Fruit fly (Drosophila melanogaster) whole organism, embryonic: ENCODE measurements around the gene Sgp.

Experiments used
- BEAF-32 ChIP-seq: fragments of 200-800 bp; sonication (Bioruptor generic); optimal IDR thresholded peaks from 3 replicates; lab custom pipeline; 2017; ENCODE audit warnings: missing biosample characterization, missing genetic modification characterization, mild to moderate bottlenecking, moderate library complexity, missing genetic modification reagents
- CG10462 ChIP-seq: fragments of 200-800 bp; sonication (Bioruptor generic); optimal IDR thresholded peaks from 2 replicates; lab custom pipeline; 2016; ENCODE audit warnings: missing biosample characterization, missing genetic modification characterization
- CG11696 ChIP-seq: fragments of 200-800 bp; sonication (Bioruptor generic); IDR thresholded peaks from 2 replicates; pipeline ENCODE4 v1.3.6; 2022; ENCODE audit warnings: missing biosample characterization, missing genetic modification characterization
- CG12104 ChIP-seq: fragments of 200-800 bp; sonication (Bioruptor generic); optimal IDR thresholded peaks from 3 replicates; lab custom pipeline; 2016; ENCODE audit warnings: missing biosample characterization, missing genetic modification characterization
- CG12155 ChIP-seq: fragments of 200-800 bp; sonication (Bioruptor generic); optimal IDR thresholded peaks from 3 replicates; lab custom pipeline; 2016; ENCODE audit warnings: missing biosample characterization, missing genetic modification characterization
- CG12219 ChIP-seq: fragments of 200-800 bp; sonication (Bioruptor generic); optimal IDR thresholded peaks from 3 replicates; lab custom pipeline; 2018; ENCODE audit warnings: missing biosample characterization, mild to moderate bottlenecking, missing genetic modification characterization
- CG13296 ChIP-seq: fragments of 200-800 bp; sonication (Bioruptor generic); optimal IDR thresholded peaks from 3 replicates; lab custom pipeline; 2018; ENCODE audit warnings: missing biosample characterization, mild to moderate bottlenecking, missing genetic modification characterization
- CG15479 ChIP-seq: fragments of 200-800 bp; sonication (Bioruptor generic); optimal IDR thresholded peaks from 3 replicates; lab custom pipeline; 2019; ENCODE audit warnings: missing biosample characterization, mild to moderate bottlenecking, missing genetic modification characterization, moderate library complexity
- CG16863 ChIP-seq: fragments of 200-800 bp; sonication (Bioruptor generic); optimal IDR thresholded peaks from 3 replicates; lab custom pipeline; 2016; ENCODE audit warnings: missing biosample characterization, missing genetic modification characterization
- CG17186 ChIP-seq: fragments of 200-800 bp; sonication (Bioruptor generic); optimal IDR thresholded peaks from 3 replicates; lab custom pipeline; 2017; ENCODE audit warnings: missing biosample characterization, missing genetic modification reagents, missing genetic modification characterization
- CG17802 ChIP-seq: fragments of 200-800 bp; sonication (Bioruptor generic); optimal IDR thresholded peaks from 2 replicates; lab custom pipeline; 2018; ENCODE audit warnings: missing biosample characterization, mild to moderate bottlenecking, missing genetic modification characterization, moderate library complexity
- CG17829 ChIP-seq: fragments of 200-800 bp; optimal IDR thresholded peaks from 2 replicates; lab custom pipeline; 2019; ENCODE audit warnings: missing biosample characterization, mild to moderate bottlenecking, missing genetic modification characterization, moderate library complexity
- CG18262 ChIP-seq: fragments of 200-800 bp; optimal IDR thresholded peaks from 3 replicates; lab custom pipeline; 2019; ENCODE audit warnings: missing biosample characterization, mild to moderate bottlenecking, missing genetic modification characterization, moderate library complexity
- CG2875 ChIP-seq: fragments of 200-800 bp; sonication (Bioruptor generic); optimal IDR thresholded peaks from 2 replicates; lab custom pipeline; 2017; ENCODE audit warnings: missing biosample characterization, mild to moderate bottlenecking, missing genetic modification characterization, missing genetic modification reagents
- CG3065 ChIP-seq: fragments of 200-800 bp; sonication (Bioruptor generic); optimal IDR thresholded peaks from 2 replicates; lab custom pipeline; 2016; ENCODE audit warnings: missing biosample characterization, missing genetic modification characterization
- CG4360 ChIP-seq: fragments of 200-800 bp; sonication (Bioruptor generic); IDR thresholded peaks from 2 replicates; pipeline ENCODE4 v1.3.6; 2022; ENCODE audit warnings: missing biosample characterization, missing genetic modification characterization
- CG6683 ChIP-seq: fragments of 200-800 bp; sonication (Bioruptor generic); optimal IDR thresholded peaks from 2 replicates; lab custom pipeline; 2017; ENCODE audit warnings: missing biosample characterization, mild to moderate bottlenecking, missing genetic modification characterization, missing genetic modification reagents
- CG7839 ChIP-seq: fragments of 200-800 bp; sonication (Bioruptor generic); optimal IDR thresholded peaks from 3 replicates; lab custom pipeline; 2018; ENCODE audit warnings: missing biosample characterization, mild to moderate bottlenecking, missing genetic modification characterization, moderate library complexity
- CG7928 ChIP-seq: fragments of 200-800 bp; sonication (Bioruptor generic); optimal IDR thresholded peaks from 2 replicates; lab custom pipeline; 2017; ENCODE audit warnings: missing biosample characterization, mild to moderate bottlenecking, missing genetic modification characterization
- Chrac-16 ChIP-seq: fragments of 200-800 bp; sonication (Bioruptor generic); optimal IDR thresholded peaks from 3 replicates; lab custom pipeline; 2016; ENCODE audit warnings: missing biosample characterization, missing genetic modification characterization
- D19A ChIP-seq: fragments of 200-800 bp; optimal IDR thresholded peaks from 3 replicates; lab custom pipeline; 2019; ENCODE audit warnings: missing biosample characterization, mild to moderate bottlenecking, missing genetic modification characterization, moderate library complexity
- Drgx ChIP-seq: fragments of 200-800 bp; sonication (Bioruptor generic); IDR thresholded peaks from 2 replicates; pipeline ENCODE4 v1.3.6; 2022; ENCODE audit warnings: missing biosample characterization, missing genetic modification characterization
- Gsc ChIP-seq: fragments of 200-800 bp; sonication (Bioruptor generic); IDR thresholded peaks from 2 replicates; pipeline ENCODE4 v1.3.6; 2022; ENCODE audit warnings: missing biosample characterization, missing genetic modification characterization
- Hmr ChIP-seq: fragments of 200-800 bp; sonication (Bioruptor generic); optimal IDR thresholded peaks from 3 replicates; lab custom pipeline; 2017; ENCODE audit warnings: mild to moderate bottlenecking, missing biosample characterization, missing genetic modification reagents, missing genetic modification characterization
- Hmx ChIP-seq: fragments of 200-800 bp; sonication (Bioruptor generic); optimal IDR thresholded peaks from 2 replicates; lab custom pipeline; 2016; ENCODE audit warnings: missing biosample characterization, missing genetic modification characterization
- Hr78 ChIP-seq, 2 experiments: fragments of 200-800 bp in 1 of 2; fragments of >200 bp in 1 of 2; sonication (Bioruptor generic) in 1 of 2; optimal IDR thresholded peaks; 2 replicates each; lab custom pipeline; 2017 to 2019; ENCODE audit warnings: missing biosample characterization in 2 of 2, missing genetic modification characterization in 2 of 2, mild to moderate bottlenecking in 1 of 2, moderate library complexity in 1 of 2
- NK7.1 ChIP-seq: fragments of 200-800 bp; sonication (Bioruptor generic); optimal IDR thresholded peaks from 3 replicates; lab custom pipeline; 2016; ENCODE audit warnings: missing biosample characterization, missing genetic modification characterization
- Rx ChIP-seq: fragments of 200-800 bp; sonication (Bioruptor generic); IDR thresholded peaks from 2 replicates; pipeline ENCODE4 v1.3.6; 2022; ENCODE audit warnings: missing biosample characterization, missing genetic modification characterization
- aop ChIP-seq: fragments of 200-800 bp; sonication (Bioruptor generic); IDR thresholded peaks from 2 replicates; pipeline ENCODE4 v1.3.6; 2022; ENCODE audit warnings: missing biosample characterization, missing genetic modification characterization
- ash1 ChIP-seq: fragments of 200-800 bp; sonication (Bioruptor generic); optimal IDR thresholded peaks from 2 replicates; lab custom pipeline; 2018; ENCODE audit warnings: missing biosample characterization, mild to moderate bottlenecking, missing genetic modification characterization
- az2 ChIP-seq: fragments of 200-800 bp; sonication (Bioruptor generic); optimal IDR thresholded peaks from 3 replicates; lab custom pipeline; 2016; ENCODE audit warnings: missing biosample characterization, missing genetic modification characterization
- dan ChIP-seq: fragments of 200-800 bp; sonication (Bioruptor generic); IDR thresholded peaks from 2 replicates; pipeline ENCODE4 v1.3.6; 2022; ENCODE audit warnings: missing biosample characterization, missing genetic modification characterization
- ems ChIP-seq: fragments of 200-800 bp; sonication (Bioruptor generic); optimal IDR thresholded peaks from 3 replicates; lab custom pipeline; 2016; ENCODE audit warnings: missing biosample characterization, missing genetic modification characterization
- esg ChIP-seq: fragments of 200-800 bp; sonication (Bioruptor generic); conservative IDR thresholded peaks from 2 replicates; pipeline ENCODE4 v1.3.6; 2022; ENCODE audit warnings: missing biosample characterization, missing genetic modification characterization
- gcm ChIP-seq: fragments of 200-800 bp; sonication (Bioruptor generic); optimal IDR thresholded peaks from 2 replicates; lab custom pipeline; 2019; ENCODE audit warnings: missing biosample characterization, mild to moderate bottlenecking, missing genetic modification characterization, moderate library complexity
- gfzf ChIP-seq: fragments of 200-800 bp; sonication (Bioruptor generic); optimal IDR thresholded peaks from 2 replicates; lab custom pipeline; 2016; ENCODE audit warnings: missing biosample characterization, mild to moderate bottlenecking, missing genetic modification characterization, moderate library complexity
- hbn ChIP-seq: fragments of 200-800 bp; sonication (Bioruptor generic); IDR thresholded peaks from 2 replicates; pipeline ENCODE4 v1.3.6; 2022; ENCODE audit warnings: missing biosample characterization, missing genetic modification characterization; ENCODE audit not compliant: partially characterized antibody
- jigr1 ChIP-seq: fragments of 200-800 bp; sonication (Bioruptor generic); IDR thresholded peaks from 3 replicates; pipeline ENCODE4 v1.3.6; 2022; ENCODE audit warnings: missing biosample characterization, missing genetic modification characterization
- knrl ChIP-seq: fragments of 200-800 bp; sonication (Bioruptor generic); IDR thresholded peaks from 3 replicates; pipeline ENCODE4 v1.3.6; 2022; ENCODE audit warnings: missing biosample characterization, missing genetic modification characterization; ENCODE audit not compliant: partially characterized antibody
- lola ChIP-seq, 3 experiments: fragments of >200 bp in 2 of 3; fragments of 200-800 bp in 1 of 3; sonication (Bioruptor generic) in 1 of 3; optimal IDR thresholded peaks; 2 replicates each; lab custom pipeline; 2017 to 2019; ENCODE audit warnings: missing biosample characterization in 3 of 3, missing genetic modification characterization in 3 of 3, mild to moderate bottlenecking in 1 of 3, moderate library complexity in 1 of 3
- mam ChIP-seq: fragments of 200-800 bp; sonication (Bioruptor generic); optimal IDR thresholded peaks from 3 replicates; lab custom pipeline; 2016; ENCODE audit warnings: missing biosample characterization, missing genetic modification characterization
- nmo ChIP-seq: fragments of 200-800 bp; sonication (Bioruptor generic); optimal IDR thresholded peaks from 2 replicates; lab custom pipeline; 2018; ENCODE audit warnings: missing biosample characterization, mild to moderate bottlenecking, missing genetic modification characterization, moderate library complexity
- pzg ChIP-seq: fragments of 200-800 bp; sonication (Bioruptor generic); optimal IDR thresholded peaks from 3 replicates; lab custom pipeline; 2018; ENCODE audit warnings: missing biosample characterization, mild to moderate bottlenecking, missing genetic modification characterization, moderate library complexity
- row ChIP-seq: fragments of 200-800 bp; sonication (Bioruptor generic); IDR thresholded peaks from 3 replicates; pipeline ENCODE4 v1.3.6; 2022; ENCODE audit warnings: missing biosample characterization, missing genetic modification characterization
- run ChIP-seq: fragments of 200-800 bp; sonication (Bioruptor generic); optimal IDR thresholded peaks from 3 replicates; lab custom pipeline; 2018; ENCODE audit warnings: missing biosample characterization, mild to moderate bottlenecking, missing genetic modification characterization
- salm ChIP-seq: fragments of 200-800 bp; sonication (Bioruptor generic); optimal IDR thresholded peaks from 2 replicates; lab custom pipeline; 2018; ENCODE audit warnings: missing biosample characterization, mild to moderate bottlenecking, missing genetic modification characterization
- sc ChIP-seq, 3 experiments: fragments of >200 bp in 2 of 3; fragments of 200-800 bp in 1 of 3; sonication (Bioruptor generic) in 1 of 3; optimal IDR thresholded peaks; 2 replicates in 2 of 3; 3 replicates in 1 of 3; lab custom pipeline; 2017; ENCODE audit warnings: mild to moderate bottlenecking in 1 of 3, missing biosample characterization in 1 of 3, missing genetic modification characterization in 1 of 3, missing genetic modification reagents in 1 of 3
- schlank ChIP-seq: fragments of 200-800 bp; sonication (Bioruptor generic); optimal IDR thresholded peaks from 2 replicates; lab custom pipeline; 2018; ENCODE audit warnings: missing biosample characterization, mild to moderate bottlenecking, missing genetic modification characterization
- seq ChIP-seq: fragments of 200-800 bp; sonication (Bioruptor generic); IDR thresholded peaks from 2 replicates; pipeline ENCODE4 v1.3.6; 2022; ENCODE audit warnings: missing biosample characterization, missing genetic modification characterization

The Sgp gene

DNA sequence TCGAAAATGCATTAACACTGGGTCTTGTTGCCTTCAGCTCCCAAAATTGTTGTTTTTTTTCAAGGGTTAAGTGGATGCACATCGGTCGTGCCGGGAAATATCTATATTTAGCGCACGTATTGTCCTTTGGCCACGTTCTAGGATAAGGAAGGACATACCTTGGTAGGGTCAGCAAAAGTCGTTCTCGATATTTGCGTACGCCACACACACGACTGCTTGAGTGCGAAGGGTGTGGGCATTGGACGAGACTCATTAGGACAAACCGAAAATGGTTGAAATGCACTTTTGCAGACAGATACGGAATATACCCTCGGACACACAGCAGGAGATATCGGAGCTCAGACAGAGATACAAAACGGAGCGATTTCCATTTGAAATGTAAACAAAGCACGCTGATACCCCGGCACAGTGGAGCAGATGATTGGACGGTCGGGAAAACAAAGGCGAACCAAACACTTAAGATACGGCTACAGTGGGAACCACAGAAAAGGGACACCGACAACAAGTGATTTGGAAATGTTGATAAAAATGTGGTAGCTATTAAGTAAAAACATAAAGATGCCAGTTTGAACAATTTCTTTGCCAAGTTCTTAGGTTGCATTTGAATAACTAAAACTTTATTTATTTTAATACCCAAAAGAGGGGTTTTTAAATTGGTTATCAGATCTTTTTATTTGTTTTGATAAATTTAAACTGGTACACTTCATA is 26.1 kb downstream of the Sgp start (continued):
- TF ChIP-seq gfzf (GFP tag; lab: Kevin White, UChicago) (no peak), CG2875 (GFP tag; lab: Kevin White, UChicago) (no peak), NK7.1 (no peak), BEAF-32 (no peak), knrl (GFP tag; lab: Robert Waterston, UW) (no peak), Rx (GFP tag; lab: Robert Waterston, UW) (no peak), CG12155 (no peak), D19A (tag; lab: Kevin White, UChicago) (peak; percentile 30), ash1 (GFP tag; lab: Kevin White, UChicago) (no peak), CG12104 (GFP tag; lab: Kevin White, UChicago) (no peak), CG17829 (tag; lab: Kevin White, UChicago) (peak; percentile 40), CG11696 (no peak), CG17186 (no peak), CG12219 (GFP tag; lab: Kevin White, UChicago) (no peak), esg (GFP tag; lab: Robert Waterston, UW) (no peak), Hmr (GFP tag; lab: Kevin White, UChicago) (no peak), mam (no peak), Hmx (GFP tag; lab: Kevin White, UChicago) (no peak), Drgx (GFP tag; lab: Robert Waterston, UW) (no peak), CG6683 (GFP tag; lab: Kevin White, UChicago) (no peak), lola (GFP tag; optimal IDR thresholded peaks at IDR 0.05; lab: Kevin White, UChicago) (peak in 1 of 3 experiments; percentile 9), CG7928 (no peak), jigr1 (GFP tag; lab: Robert Waterston, UW) (no peak), CG15479 (GFP tag; lab: Kevin White, UChicago) (peak; percentile 87), CG4360 (no peak), Hr78 (GFP tag; optimal IDR thresholded peaks at IDR 0.05; lab: Kevin White, UChicago) (no peak), CG7839 (tag; lab: Kevin White, UChicago) (no peak), pzg (GFP tag; lab: Kevin White, UChicago) (no peak), aop (GFP tag; lab: Robert Waterston, UW) (no peak), CG18262 (tag; lab: Kevin White, UChicago) (peak; percentile 20), dan (no peak), run (no peak), hbn (GFP tag; lab: Robert Waterston, UW) (no peak), CG16863 (GFP tag; lab: Kevin White, UChicago) (no peak), az2 (peak; percentile 0), Gsc (no peak), ems (no peak), nmo (no peak), CG17802 (tag; lab: Kevin White, UChicago) (no peak), row (GFP tag; lab: Robert Waterston, UW) (peak; percentile 38; the same call in 2 of the 3 replicates), CG10462 (GFP tag; lab: Kevin White, UChicago) (no peak), seq (no peak), CG13296 (GFP tag; lab: Kevin White, UChicago) (no peak), gcm (no peak), salm (no peak), sc (optimal IDR thresholded peaks at IDR 0.05; lab: Kevin White, UChicago) (no peak), sc (GFP tag; optimal IDR thresholded peaks at IDR 0.05; lab: Kevin White, UChicago) (no peak), schlank (no peak), Chrac-16 (GFP tag; lab: Kevin White, UChicago) (no peak), CG3065 (no peak)
